Worm (Caenorhabditis elegans) whole organism, L4/young adult: ENCODE measurements around the gene ZK930.2.

ENCODE experiments used
- W03F9.2 ChIP-seq: fragments of 150-350 bp; optimal IDR thresholded peaks from 2 replicates; lab custom pipeline; 2014; ENCODE audit warnings: missing biosample characterization, missing genetic modification characterization
- dao-5 ChIP-seq: sonication (generic microtip); optimal IDR thresholded peaks from 2 replicates; lab custom pipeline; 2016; ENCODE audit warnings: missing genotype, missing genetic modification characterization, moderate library complexity, missing compliant biosample characterization

DNA sequence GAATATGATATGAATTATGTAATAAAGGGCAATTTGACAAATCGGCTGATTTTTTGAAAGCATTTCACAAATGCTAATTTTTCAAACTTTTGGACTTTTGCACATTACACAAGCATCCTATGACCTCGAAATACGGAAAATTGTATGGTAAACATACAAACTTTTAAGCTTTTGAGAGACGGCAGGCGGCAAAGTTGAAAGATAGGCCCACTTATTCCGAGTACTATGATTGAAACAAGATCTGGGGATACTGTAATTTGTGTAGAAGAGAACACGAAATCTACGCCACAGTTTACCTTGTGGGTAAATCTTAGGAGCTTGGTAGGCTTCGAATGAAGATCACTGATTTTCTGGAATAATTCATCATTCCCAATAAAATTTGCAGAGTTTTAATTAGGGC is 9.6 kb downstream of the ZK930.2 start, which contains the start of gene ZK930.6:
- TF ChIP-seq W03F9.2 (tag; lab: Kevin White, UChicago) (no peak), dao-5 (tag; lab: Kevin White, UChicago) (no peak)
